Worm (Caenorhabditis elegans): ENCODE measurements around the gene sul-3.

sul-3 gene

ce11 chrX:7793377-7794041, 40.5 kb downstream of the sul-3 start, which contains the start of gene ZK154.6:
Gene ZK154.6 (minus strand): TSS chrX:7793563.
- TF ChIP-seq snpc-4 (tag; optimal IDR thresholded peaks at IDR 0.05) (peak; percentile 1), C16A3.4 (tag; optimal IDR thresholded peaks at IDR 0.05) (peak; percentile 5), zag-1 (tag; optimal IDR thresholded peaks at IDR 0.05) (no peak), zip-4 (GFP tag; optimal IDR thresholded peaks at IDR 0.05) (peak; percentile 71), Y116A8C.19 (tag; optimal IDR thresholded peaks at IDR 0.05; ENCODE audit: borderline replicate concordance) (no peak), blmp-1 (tag; optimal IDR thresholded peaks at IDR 0.05) (peak; percentile 100), mdl-1 (tag; optimal IDR thresholded peaks at IDR 0.05) (peak; percentile 14 to 90), xbp-1 (tag; optimal IDR thresholded peaks at IDR 0.05) (peak; percentile 37), nhr-90 (tag; optimal IDR thresholded peaks at IDR 0.05; ENCODE audit: poor library complexity) (peak; percentile 21), F16B12.6 (tag; optimal IDR thresholded peaks at IDR 0.05) (peak; percentile 22), irx-1 (tag; optimal IDR thresholded peaks at IDR 0.05) (peak; percentile 51), lin-14 (GFP tag; optimal IDR thresholded peaks at IDR 0.05) (peak; percentile 66), efl-1 (optimal IDR thresholded peaks at IDR 0.05) (peak in 1 of 2 experiments; percentile 18), efl-1 (GFP tag; optimal IDR thresholded peaks at IDR 0.05 in 1 of 2) (peak; percentile 26 to 82), dsc-1 (tag; optimal IDR thresholded peaks at IDR 0.05) (peak; percentile 32), elt-3 (tag; optimal IDR thresholded peaks at IDR 0.05) (peak in 2 of 6 experiments; percentile 29 to 57), alr-1 (tag; optimal IDR thresholded peaks at IDR 0.05; ENCODE audit: borderline replicate concordance) (no peak), nhr-47 (tag; optimal IDR thresholded peaks at IDR 0.05) (peak; percentile 52), nhr-85 (tag) (peak; percentile 77), snu-23 (GFP tag; optimal IDR thresholded peaks at IDR 0.05) (peak; percentile 61), nhr-20 (tag; optimal IDR thresholded peaks at IDR 0.05) (peak; percentile 29), ceh-82 (tag; optimal IDR thresholded peaks at IDR 0.05) (no peak), lin-35 (GFP tag; optimal IDR thresholded peaks at IDR 0.05) (peak in 1 of 2 experiments; percentile 46), tbx-2 (tag; optimal IDR thresholded peaks at IDR 0.05) (peak; percentile 52), sup-37 (GFP tag; optimal IDR thresholded peaks at IDR 0.05) (no peak), lsy-2 (tag; optimal IDR thresholded peaks at IDR 0.05) (peak in 1 of 2 experiments; percentile 37), isw-1 (GFP tag; IDR thresholded peaks at IDR 0.05) (no peak), nhr-237 (tag; optimal IDR thresholded peaks at IDR 0.05) (no peak), swsn-7 (tag; optimal IDR thresholded peaks at IDR 0.05) (peak; percentile 49), mep-1 (tag; optimal IDR thresholded peaks at IDR 0.05) (peak; percentile 69), nhr-71 (tag; optimal IDR thresholded peaks at IDR 0.05) (peak; percentile 62), nhr-19 (GFP tag; conservative IDR thresholded peaks at IDR 0.05) (0 out of 2 replicates have a peak, but pooled peaks have one; percentile 27), hlh-17 (GFP tag; optimal IDR thresholded peaks at IDR 0.05; ENCODE audit: borderline replicate concordance) (no peak), rnt-1 (tag; optimal IDR thresholded peaks at IDR 0.05) (peak; percentile 20)

ce11 chrX:7791802-7792201, 42.2 kb downstream of the sul-3 start:
- TF ChIP-seq dpl-1 (GFP tag; optimal IDR thresholded peaks at IDR 0.05) (no peak), nhr-237 (tag; optimal IDR thresholded peaks at IDR 0.05) (no peak), zip-4 (GFP tag; optimal IDR thresholded peaks at IDR 0.05) (peak; percentile 84), nhr-19 (GFP tag; conservative IDR thresholded peaks at IDR 0.05) (no peak), ceh-88 (GFP tag; IDR thresholded peaks at IDR 0.05) (no peak), nhr-71 (tag; optimal IDR thresholded peaks at IDR 0.05) (peak; percentile 86), nhr-84 (tag; optimal IDR thresholded peaks at IDR 0.05) (no peak), F16B12.6 (tag; optimal IDR thresholded peaks at IDR 0.05) (no peak), skn-1 (tag; optimal IDR thresholded peaks at IDR 0.05) (peak; percentile 25), pax-3 (tag; optimal IDR thresholded peaks at IDR 0.05) (peak; percentile 19), lin-39 (tag; optimal IDR thresholded peaks at IDR 0.05) (no peak), fkh-10 (GFP tag; optimal IDR thresholded peaks at IDR 0.05) (no peak), nhr-47 (tag; optimal IDR thresholded peaks at IDR 0.05) (peak; percentile 67), fkh-8 (tag; optimal IDR thresholded peaks at IDR 0.05) (peak; percentile 94), unc-62 (GFP tag; optimal IDR thresholded peaks at IDR 0.05) (no peak), aha-1 (tag; optimal IDR thresholded peaks at IDR 0.05) (no peak), egl-27 (tag; optimal IDR thresholded peaks at IDR 0.05) (no peak), nhr-20 (tag; optimal IDR thresholded peaks at IDR 0.05) (peak; percentile 26), sup-37 (GFP tag; optimal IDR thresholded peaks at IDR 0.05) (no peak), ceh-82 (tag; optimal IDR thresholded peaks at IDR 0.05) (peak in 2 of 3 experiments; percentile 1 to 15), lsy-2 (tag; optimal IDR thresholded peaks at IDR 0.05) (peak in 1 of 2 experiments; percentile 28), mab-9 (GFP tag; IDR thresholded peaks at IDR 0.05) (no peak), dsc-1 (tag; optimal IDR thresholded peaks at IDR 0.05) (peak; percentile 65), mep-1 (tag; optimal IDR thresholded peaks at IDR 0.05) (peak; percentile 53), tlp-1 (tag; optimal IDR thresholded peaks at IDR 0.05) (no peak), alr-1 (tag; optimal IDR thresholded peaks at IDR 0.05; ENCODE audit: borderline replicate concordance) (no peak), tbx-2 (tag; optimal IDR thresholded peaks at IDR 0.05) (peak; percentile 22), ceh-8 (GFP tag; optimal IDR thresholded peaks at IDR 0.05) (peak; percentile 5), elt-3 (tag; optimal IDR thresholded peaks at IDR 0.05) (no peak)
